Fruit fly (Drosophila melanogaster): ENCODE results near the gene Polr1E.

The Polr1E gene

dm6 chr3R:18267489-18267888 lies 34.0 kb downstream of the Polr1E start, which contains the start of gene CG18599:
CG18599 (plus strand) TSS chr3R:18267789.
- no peak for TF ChIP-seq CG17801 (GFP tag; optimal IDR thresholded peaks at IDR 0.05; ENCODE audit: partially characterized antibody)

DNA sequence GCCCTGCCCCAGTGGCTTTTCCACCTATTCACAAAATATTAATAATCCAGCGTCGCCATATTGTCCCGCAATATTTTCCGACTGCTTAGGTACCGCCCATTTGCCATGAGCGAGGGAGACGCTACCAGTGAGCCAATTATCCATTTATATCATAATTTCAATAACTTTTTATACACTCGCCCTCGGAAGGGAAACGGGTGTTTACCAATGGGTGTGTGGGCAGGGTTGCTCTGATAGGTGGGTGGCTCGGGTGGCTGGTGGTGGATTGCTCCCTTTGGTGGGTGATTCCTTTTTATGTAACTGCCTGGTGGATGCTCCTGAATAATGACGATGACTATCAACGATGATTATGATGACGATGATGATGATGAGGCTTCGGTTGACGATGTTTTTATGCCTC lies 34.9 kb downstream of the Polr1E start:
- TF ChIP-seq CG17801 (GFP tag; optimal IDR thresholded peaks at IDR 0.05; ENCODE audit: partially characterized antibody) = no peak

dm6 chr3R:18265275-18265674 lies 36.3 kb downstream of the Polr1E start:
- TF ChIP-seq CG17801 (GFP tag; optimal IDR thresholded peaks at IDR 0.05; ENCODE audit: partially characterized antibody) = no peak

DNA sequence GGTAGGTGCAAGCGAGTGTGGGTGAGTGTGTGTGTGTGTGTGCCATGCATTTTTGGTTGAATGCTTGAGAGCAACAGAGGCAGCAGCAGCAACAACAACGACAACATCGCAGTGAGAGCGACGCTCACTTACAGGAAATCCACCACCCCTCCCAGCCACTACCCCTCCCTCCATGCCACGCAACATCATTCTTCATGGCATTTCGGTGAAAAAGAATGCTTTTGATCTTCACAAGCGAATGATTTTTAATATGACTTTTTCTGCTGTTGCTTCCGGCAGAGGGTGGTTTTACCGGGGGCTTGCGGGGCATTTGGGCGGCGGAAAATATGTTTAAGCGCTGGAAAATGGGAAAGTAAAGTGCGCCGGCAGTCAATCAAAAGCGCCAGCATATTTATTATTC lies 39.9 kb downstream of the Polr1E start:
- TF ChIP-seq CG17801 (GFP tag; optimal IDR thresholded peaks at IDR 0.05; ENCODE audit: partially characterized antibody) = no peak

dm6 chr3R:18260016-18260415 lies 41.5 kb downstream of the Polr1E start:
- TF ChIP-seq CG17801 (GFP tag; optimal IDR thresholded peaks at IDR 0.05; ENCODE audit: partially characterized antibody) = no peak

- peak; percentile 23 for TF ChIP-seq CG17801 (GFP tag; optimal IDR thresholded peaks at IDR 0.05; ENCODE audit: partially characterized antibody)
These were observed 46.2 kb downstream of the Polr1E start, which contains the start of the genes Ada2a, Polr2D, Tgs1 and moi for dm6 chr3R:18255281-18255680. Ada2a (minus strand) TSS chr3R:18255487. Polr2D (minus strand) TSS chr3R:18255487. Tgs1 (plus strand) TSS chr3R:18255530. moi (plus strand) TSS chr3R:18255530.

- no peak for TF ChIP-seq CG17801 (GFP tag; optimal IDR thresholded peaks at IDR 0.05; ENCODE audit: partially characterized antibody)
These were observed 49.0 kb downstream of the Polr1E start, which contains the start of gene CG12320 for dm6 chr3R:18252578-18252977. CG12320 (minus strand) TSS chr3R:18252734.

- no peak for TF ChIP-seq CG17801 (GFP tag; optimal IDR thresholded peaks at IDR 0.05; ENCODE audit: partially characterized antibody)
These were observed 49.7 kb downstream of the Polr1E start for dm6 chr3R:18251876-18252275.

DNA sequence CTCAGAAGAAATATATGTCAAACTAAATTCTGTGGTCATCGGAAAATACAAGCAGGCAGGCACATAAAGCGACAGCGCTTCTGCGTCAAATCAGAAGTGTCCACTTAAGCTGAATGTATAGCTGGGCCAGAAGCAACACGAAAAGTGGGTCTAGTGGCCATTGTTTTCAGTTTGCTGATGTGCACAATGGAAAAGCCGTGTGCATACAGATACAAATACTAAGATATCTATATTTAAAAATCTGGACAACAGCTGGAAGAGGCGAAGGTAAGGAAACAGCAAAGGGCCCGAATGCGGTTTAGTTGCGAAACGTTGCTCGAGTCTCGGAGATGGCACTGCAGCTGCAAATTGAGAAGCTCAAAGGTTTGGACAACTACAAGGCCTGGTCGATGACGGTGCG lies 50.7 kb downstream of the Polr1E start, which contains the start of gene CG18598:
CG18598 (plus strand) TSS at position 301 of the 400 bp plus-strand sequence.
- TF ChIP-seq CG17801 (GFP tag; optimal IDR thresholded peaks at IDR 0.05; ENCODE audit: partially characterized antibody) = no peak

All from ovary, adult (tissue).